Worm (Caenorhabditis elegans): ENCODE results near the gene F40G12.6.
"Not testable (repeated sequence)": the region's sequence is repeated elsewhere in the genome, so short reads cannot be mapped to it uniquely, and the experiment has no call there.

- TF ChIP-seq F49E8.2 (tag; optimal IDR thresholded peaks at IDR 0.05; ENCODE audit: insufficient read depth); hsf-1 (GFP tag; IDR thresholded peaks at IDR 0.05): not testable (repeated sequence)
Measured at ce11 chrV:14237447-14237846, 35.5 kb downstream of the F40G12.6 start.
